Fruit fly (Drosophila melanogaster) whole organism, larva: ENCODE results near the gene CG13244.
A peak's percentile ranks its signal among the peaks of the same experiment; 100 is the strongest.

Experiments
- noc ChIP-seq: fragments of 200-800 bp; sonication (Bioruptor generic); optimal IDR thresholded peaks from 3 replicates; lab custom pipeline; 2019; ENCODE audit warnings: missing biosample characterization, mild to moderate bottlenecking, missing genetic modification characterization, moderate library complexity

The CG13244 gene

DNA sequence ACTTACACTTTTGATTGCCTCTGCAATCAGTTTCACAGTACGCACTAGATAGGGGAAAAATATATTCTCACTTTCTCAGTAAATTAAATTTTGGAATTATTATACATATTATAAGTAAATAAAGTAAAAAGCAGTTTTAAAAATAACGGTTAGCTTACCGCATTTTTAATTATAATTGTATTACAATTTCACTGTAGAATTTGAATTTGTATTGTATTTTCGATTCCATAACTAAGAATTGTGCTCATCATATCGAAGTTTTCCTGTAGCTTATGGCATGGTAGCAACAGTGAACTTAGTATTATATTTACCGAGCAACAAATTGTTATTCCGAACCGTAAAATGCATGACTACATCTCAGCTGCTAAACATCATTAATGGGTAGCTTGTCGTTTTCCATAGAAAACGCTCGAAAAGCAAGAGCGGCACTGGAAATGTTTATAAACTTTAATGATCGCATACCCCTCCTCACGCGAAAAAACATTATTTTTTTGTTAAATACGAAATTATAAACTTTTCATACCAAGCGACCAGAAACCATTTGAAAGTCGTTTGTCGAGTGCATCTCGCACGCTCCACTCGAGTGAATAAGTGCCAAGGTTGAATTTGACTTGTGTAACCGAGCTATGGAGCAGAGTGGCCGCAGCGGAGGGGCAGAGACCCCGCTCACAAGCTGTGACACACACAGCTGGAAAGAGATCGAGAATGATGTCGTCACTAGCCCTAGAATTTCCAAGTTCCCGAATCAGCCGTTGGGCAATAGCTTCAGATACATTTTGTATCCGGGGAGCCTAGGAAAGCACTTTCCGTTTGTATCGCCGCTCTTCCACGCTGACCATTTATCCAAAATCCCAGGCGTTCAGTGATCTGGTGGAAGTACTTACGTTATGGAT is 4.4 kb upstream of the CG13244 start:
- TF ChIP-seq noc = peak; percentile 97

DNA sequence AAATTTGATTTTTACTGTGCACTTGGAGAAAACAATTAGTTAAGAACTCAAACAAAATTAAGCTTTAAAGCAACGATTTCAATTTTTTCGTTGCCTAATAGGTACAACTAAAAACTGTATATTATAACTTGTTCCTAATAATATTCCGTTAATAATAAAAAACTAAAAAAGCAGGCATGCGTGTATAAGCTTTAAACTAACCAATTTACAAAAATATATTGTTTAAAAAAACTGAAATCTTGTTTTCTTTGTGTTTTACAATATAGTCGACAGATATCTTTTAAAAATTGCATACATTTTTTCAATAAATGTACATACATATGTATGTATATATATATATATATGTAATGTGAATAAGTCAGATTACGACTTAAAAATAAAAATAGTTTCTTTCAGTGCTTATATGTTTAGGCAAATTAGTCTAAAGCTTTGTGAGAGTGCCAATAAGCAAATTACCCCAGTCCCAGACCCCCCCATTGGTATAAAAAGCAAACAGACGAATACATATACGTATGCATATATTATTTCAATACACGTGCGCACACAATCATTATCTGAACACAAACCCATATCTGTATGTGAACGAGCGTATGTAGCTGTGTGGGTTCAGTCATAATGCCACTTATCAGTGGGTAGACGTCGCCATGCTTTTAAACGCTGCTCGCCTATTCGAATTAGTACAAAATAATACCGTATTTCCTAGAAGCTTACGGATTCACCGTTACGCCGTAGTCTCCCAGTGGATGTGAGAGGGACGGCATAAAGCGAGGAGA is 3.6 kb upstream of the CG13244 start:
- peak; percentile 16 for TF ChIP-seq noc

DNA sequence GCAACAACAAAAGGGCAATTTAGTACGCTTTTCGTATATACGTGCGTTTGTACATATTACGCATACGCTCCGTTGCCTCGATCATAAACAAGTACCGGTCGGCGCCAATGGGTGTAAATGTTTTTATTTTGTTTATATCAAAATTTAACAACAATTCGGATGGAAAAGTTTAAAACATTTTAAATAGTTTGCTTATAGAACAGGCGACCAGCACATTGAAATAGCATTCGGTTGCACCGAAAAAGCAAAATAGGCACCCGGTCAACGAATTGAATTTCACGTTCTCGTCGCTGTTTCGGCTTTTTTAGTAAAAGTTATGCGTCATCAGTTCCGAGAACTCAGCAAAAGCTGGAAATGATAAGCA is 3.0 kb upstream of the CG13244 start:
- peak; percentile 45 for TF ChIP-seq noc

DNA sequence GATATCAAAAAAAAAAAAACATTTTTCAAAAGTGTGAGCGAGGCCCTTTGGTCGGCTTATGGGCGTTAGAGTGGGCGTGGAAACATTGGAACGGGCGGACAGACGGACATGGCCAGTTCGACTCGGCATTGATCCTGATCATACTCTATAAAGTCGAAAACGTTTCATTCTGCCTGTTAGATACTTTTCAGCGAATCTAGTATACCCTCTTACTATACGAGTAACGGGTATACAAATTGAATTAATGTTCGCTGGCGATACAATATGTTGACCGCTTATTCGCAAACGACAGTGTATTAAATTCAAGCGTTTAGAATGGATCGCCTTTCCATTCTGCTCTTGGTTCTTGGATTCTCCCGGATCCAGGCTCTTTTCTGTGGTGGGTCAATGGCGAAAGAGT is 6.4 kb downstream of the CG13244 start, which contains the start of gene CG4793:
CG4793 (plus strand) TSS at position 301 of the 400 bp plus-strand sequence.
- TF ChIP-seq noc = no peak

DNA sequence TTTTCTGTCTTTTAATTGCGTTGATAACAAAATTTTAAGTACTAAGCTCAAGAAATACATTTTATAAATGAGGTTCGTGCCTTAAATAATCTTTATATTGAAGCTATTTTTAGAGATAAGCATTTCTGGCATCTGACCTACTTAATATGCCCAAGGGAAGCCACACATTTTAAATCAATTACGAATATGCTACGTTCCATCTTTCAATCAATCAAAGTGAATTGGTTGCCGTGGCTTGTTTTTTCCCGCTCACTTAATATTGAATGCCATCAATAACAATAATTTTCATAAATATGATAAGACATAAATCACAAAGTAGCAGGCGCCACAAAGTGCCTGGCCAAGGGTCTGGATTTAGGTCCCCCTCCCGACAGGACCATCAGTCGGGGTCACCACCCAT is 19.4 kb downstream of the CG13244 start:
- TF ChIP-seq noc = no peak

DNA sequence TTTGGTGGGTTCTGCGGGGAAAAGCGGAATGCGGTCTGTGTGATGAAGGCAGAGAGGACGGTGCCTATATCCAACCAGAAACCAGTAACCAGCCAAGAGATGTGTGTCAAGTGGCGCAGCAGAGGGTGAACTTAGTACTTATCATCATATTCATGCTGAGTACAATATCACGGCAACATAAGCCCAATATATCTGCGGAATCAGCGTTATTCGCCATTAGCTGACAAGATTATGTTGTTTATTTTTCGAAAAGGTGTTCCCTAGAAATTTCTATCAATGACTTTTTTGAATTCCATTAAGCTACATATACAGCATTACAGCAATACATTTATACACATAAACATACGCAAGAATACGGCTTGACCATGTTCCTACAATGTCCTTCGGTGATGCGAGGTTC is 24.5 kb downstream of the CG13244 start, which contains the start of gene CG12448:
CG12448 (plus strand) TSS at position 301 of the 400 bp plus-strand sequence.
- no peak for TF ChIP-seq noc

DNA sequence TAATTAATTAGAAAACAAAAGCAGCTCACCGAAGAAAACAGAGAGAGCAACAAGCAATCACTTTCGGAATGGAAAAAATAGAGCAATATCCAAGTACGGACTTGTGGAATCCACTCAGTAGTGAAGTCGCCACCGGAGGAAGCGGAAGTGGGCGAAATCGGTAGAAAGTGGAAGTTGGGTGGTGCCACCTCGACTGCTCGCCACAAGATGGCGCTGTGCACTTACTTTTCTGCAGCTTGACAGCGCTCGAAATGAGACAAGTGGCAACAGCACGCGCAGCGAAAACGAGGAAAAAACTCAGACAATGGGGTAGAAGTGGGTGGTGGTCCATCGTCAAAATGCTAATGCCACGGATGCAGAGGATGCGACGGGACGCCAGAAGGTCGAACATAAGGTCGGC is 32.8 kb downstream of the CG13244 start:
- no peak for TF ChIP-seq noc

DNA sequence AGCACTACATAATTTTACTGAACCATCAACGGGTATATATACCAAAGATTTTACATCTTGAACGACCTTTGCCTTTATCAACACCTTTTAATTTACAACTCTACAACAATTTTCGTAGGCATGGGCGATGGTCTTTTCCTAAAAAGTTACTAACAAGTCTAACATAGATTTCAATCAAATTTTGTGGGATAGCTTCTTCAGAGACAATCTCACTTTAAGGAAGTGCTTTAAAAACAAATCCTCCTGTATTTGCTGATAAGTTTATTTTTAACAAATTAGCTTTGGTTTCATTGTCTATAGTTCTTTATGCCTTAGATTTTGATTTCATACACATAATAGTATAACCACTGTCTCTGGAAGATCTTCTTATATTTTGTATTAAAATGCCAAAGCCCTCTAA is 40.9 kb downstream of the CG13244 start, which contains the start of gene CG18063:
CG18063 (plus strand) TSS at position 301 of the 400 bp plus-strand sequence.
- no peak for TF ChIP-seq noc

DNA sequence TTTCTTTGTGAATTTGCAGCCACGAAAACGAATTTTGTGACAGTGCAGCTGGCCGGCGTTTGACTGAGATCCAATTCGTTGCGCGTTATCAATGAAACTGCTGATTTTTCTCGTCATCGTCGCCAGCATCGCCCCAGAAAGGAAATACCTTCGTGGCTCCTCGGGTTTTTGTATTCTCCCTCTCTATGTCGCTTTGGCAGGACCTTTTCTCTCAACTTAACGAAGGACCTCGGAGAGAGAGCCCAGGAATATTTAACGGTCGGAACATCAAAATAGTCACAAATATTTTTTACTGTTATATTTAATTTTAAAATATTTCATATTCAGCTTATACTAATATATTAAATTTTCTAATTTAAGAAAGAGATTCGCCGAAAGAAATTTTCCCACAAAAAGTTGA is 45.6 kb downstream of the CG13244 start, which contains the start of gene beat-Ib:
beat-Ib (minus strand) TSS at position 101 of the 400 bp plus-strand sequence.
- no peak for TF ChIP-seq noc
